Fruit fly (Drosophila melanogaster): ENCODE measurements around the gene CG8036.
A peak's percentile ranks its signal among the peaks of the same experiment; 100 is the strongest.

dm6 chr3R:8663668-8664283 lies 3.9 kb upstream of the CG8036 start, which contains the start of gene CG8032:
- no peak for TF ChIP-seq Clk (GFP tag; optimal IDR thresholded peaks at IDR 0.05)
- TF ChIP-seq CG7045 (GFP tag; optimal IDR thresholded peaks at IDR 0.05), result peak; percentile 47
- TF ChIP-seq Crg-1 (GFP tag; optimal IDR thresholded peaks at IDR 0.05), result peak; percentile 59
- TF ChIP-seq CG33017 (tag; optimal IDR thresholded peaks at IDR 0.05), result no peak

All from whole organism, adult.